Worm (Caenorhabditis elegans) whole organism, midembryonic: Measurements from ENCODE around the gene srbc-40.

Experiments
- T22C8.4 ChIP-seq: fragments of 200-800 bp; sonication (Bioruptor generic); IDR thresholded peaks from 2 replicates; pipeline ENCODE4 v1.3.6; 2022; ENCODE audit warnings: missing genetic modification characterization, missing compliant biosample characterization
- cog-1 ChIP-seq: sonication (generic microtip); optimal IDR thresholded peaks from 2 replicates; lab custom pipeline; 2016; ENCODE audit warnings: missing genetic modification characterization, missing compliant biosample characterization
- flt-1 ChIP-seq: fragments of 200-800 bp; sonication (Bioruptor generic); IDR thresholded peaks from 2 replicates; pipeline ENCODE4 v1.3.6; 2022; ENCODE audit warnings: missing genetic modification characterization, missing compliant biosample characterization
- klf-2 ChIP-seq: fragments of 200-800 bp; sonication (Bioruptor generic); conservative IDR thresholded peaks from 2 replicates; pipeline ENCODE4 v1.3.6; 2022; ENCODE audit warnings: missing genetic modification reagents, missing genetic modification characterization, missing compliant biosample characterization
- tab-1 ChIP-seq: fragments of 200-800 bp; sonication (Bioruptor generic); IDR thresholded peaks from 2 replicates; pipeline ENCODE4 v1.3.6; 2022; ENCODE audit warnings: missing genetic modification characterization, missing compliant biosample characterization

DNA sequence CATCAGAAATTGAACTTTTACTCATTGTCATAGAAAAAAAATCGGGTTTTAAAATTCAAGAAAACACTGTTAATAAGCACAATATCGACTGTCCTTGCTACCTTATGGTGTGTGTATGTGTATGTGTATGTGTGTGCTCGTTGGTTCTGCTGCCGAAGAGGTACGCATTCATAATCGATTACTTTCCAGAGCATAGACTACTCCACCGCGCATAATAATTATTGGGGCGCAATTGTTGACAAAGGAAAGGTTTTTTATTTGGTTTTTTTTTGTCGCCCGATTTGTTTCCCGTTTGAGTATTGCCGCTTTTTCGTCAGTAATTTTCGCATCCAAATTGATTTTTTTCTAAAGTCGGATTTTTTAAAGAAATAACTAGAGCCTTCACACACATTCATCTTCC lies 41.6 kb upstream of the srbc-40 start, which contains the start of gene C05E4.15:
- TF ChIP-seq klf-2 (GFP tag; lab: Robert Waterston, UW) (no peak), tab-1 (GFP tag; lab: Robert Waterston, UW) (no peak), T22C8.4 (no peak), cog-1 (tag; lab: Kevin White, UChicago) (no peak), flt-1 (GFP tag; lab: Robert Waterston, UW) (no peak)
